Worm (Caenorhabditis elegans): ENCODE results near the gene fipr-28.
A peak's percentile ranks its signal among the peaks of the same experiment; 100 is the strongest.
"Not testable (repeated sequence)": the region's sequence is repeated elsewhere in the genome, so short reads cannot be mapped to it uniquely, and the experiment has no call there.

Gene fipr-28

DNA sequence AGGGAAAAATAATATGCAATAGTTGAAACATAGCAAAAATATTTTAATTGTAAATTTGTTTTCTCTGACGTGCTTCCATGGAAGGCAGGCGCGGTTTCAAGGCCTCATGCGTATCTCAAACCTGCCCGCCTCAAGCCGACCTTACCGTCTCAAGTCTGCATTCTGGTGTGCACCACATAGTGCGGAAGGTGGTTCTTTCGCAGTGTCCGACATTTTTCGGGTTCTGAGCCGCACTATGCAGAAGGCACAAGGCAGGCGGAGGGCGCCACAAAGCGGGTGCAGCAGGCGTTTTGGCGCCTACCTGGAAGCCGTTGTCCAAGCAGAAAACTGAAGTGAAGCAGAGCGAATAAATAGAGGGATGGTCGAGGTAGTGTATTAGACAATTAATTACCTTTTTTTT is 5.3 kb upstream of the fipr-28 start:
- TF ChIP-seq daf-12 (tag; optimal IDR thresholded peaks at IDR 0.05) (no peak), ZK546.5 (tag; optimal IDR thresholded peaks at IDR 0.05) (no peak), elt-2 (tag; optimal IDR thresholded peaks at IDR 0.05) (no peak), tbx-2 (tag; optimal IDR thresholded peaks at IDR 0.05) (no peak)

ce11 chrIV:16625909-16626308 is 1.9 kb upstream of the fipr-28 start, which contains the start of gene fip-7:
Gene fip-7 (plus strand): TSS chrIV:16626209.
- not testable (repeated sequence) for TF ChIP-seq jun-1 (tag; optimal IDR thresholded peaks at IDR 0.05); unc-39 (tag; optimal IDR thresholded peaks at IDR 0.05); unc-62 (GFP tag; optimal IDR thresholded peaks at IDR 0.05)

DNA sequence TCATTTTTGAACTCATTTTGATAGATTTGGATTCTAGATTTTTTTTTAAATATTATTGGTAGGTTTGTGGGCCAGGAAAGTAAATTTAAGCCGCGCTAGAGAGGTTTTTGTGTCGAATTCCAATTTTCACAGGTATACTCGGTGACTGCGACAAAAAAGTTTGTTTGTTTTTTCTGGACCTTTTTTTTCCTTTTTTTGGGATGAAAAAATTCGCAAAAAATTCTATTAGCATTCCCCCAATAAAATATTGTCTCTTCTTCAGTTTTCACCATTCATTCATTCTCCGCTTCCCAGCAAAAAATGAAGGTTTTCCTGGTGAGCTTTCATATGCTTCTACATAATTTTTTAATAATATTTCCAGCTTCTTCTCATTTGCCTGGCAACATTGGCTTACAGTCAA is 1.3 kb downstream of the fipr-28 start, which contains the start of gene Y51H4A.936:
TSS of gene Y51H4A.936 (plus strand) at position 301 of the 400 bp plus-strand sequence.
- TF ChIP-seq ztf-4 (tag; optimal IDR thresholded peaks at IDR 0.05) (no peak), ceh-16 (tag; optimal IDR thresholded peaks at IDR 0.05) (no peak), lin-39 (tag; optimal IDR thresholded peaks at IDR 0.05) (no peak), sea-2 (GFP tag; optimal IDR thresholded peaks at IDR 0.05) (no peak), elt-2 (tag; optimal IDR thresholded peaks at IDR 0.05) (no peak), nhr-11 (tag; optimal IDR thresholded peaks at IDR 0.05) (no peak), pqm-1 (tag; optimal IDR thresholded peaks at IDR 0.05) (no peak), lsy-12 (tag; optimal IDR thresholded peaks at IDR 0.05) (no peak), R02D3.7 (tag; optimal IDR thresholded peaks at IDR 0.05) (no peak), mml-1 (tag; optimal IDR thresholded peaks at IDR 0.05) (no peak), fos-1 (tag; optimal IDR thresholded peaks at IDR 0.05) (no peak), eor-1 (tag; optimal IDR thresholded peaks at IDR 0.05) (no peak), ZK546.5 (tag; optimal IDR thresholded peaks at IDR 0.05) (no peak)

ce11 chrIV:16629815-16630214 is 2.0 kb downstream of the fipr-28 start:
- TF ChIP-seq ama-1 (optimal IDR thresholded peaks at IDR 0.05): no peak
- TF ChIP-seq egl-27 (tag; optimal IDR thresholded peaks at IDR 0.05): no peak
- no peak for TF ChIP-seq elt-3 (tag; optimal IDR thresholded peaks at IDR 0.05)
- no peak for TF ChIP-seq nhr-12 (tag; optimal IDR thresholded peaks at IDR 0.05)
- TF ChIP-seq fkh-10 (GFP tag; optimal IDR thresholded peaks at IDR 0.05): no peak
- no peak for TF ChIP-seq ceh-82 (tag; optimal IDR thresholded peaks at IDR 0.05)
- no peak for TF ChIP-seq hmg-11 (tag; optimal IDR thresholded peaks at IDR 0.05)
- TF ChIP-seq nhr-28 (tag; optimal IDR thresholded peaks at IDR 0.05): no peak
- TF ChIP-seq tbx-2 (tag; optimal IDR thresholded peaks at IDR 0.05): no peak
- TF ChIP-seq nhr-43 (tag; optimal IDR thresholded peaks at IDR 0.05; ENCODE audit: poor library complexity, severe bottlenecking): no peak

DNA sequence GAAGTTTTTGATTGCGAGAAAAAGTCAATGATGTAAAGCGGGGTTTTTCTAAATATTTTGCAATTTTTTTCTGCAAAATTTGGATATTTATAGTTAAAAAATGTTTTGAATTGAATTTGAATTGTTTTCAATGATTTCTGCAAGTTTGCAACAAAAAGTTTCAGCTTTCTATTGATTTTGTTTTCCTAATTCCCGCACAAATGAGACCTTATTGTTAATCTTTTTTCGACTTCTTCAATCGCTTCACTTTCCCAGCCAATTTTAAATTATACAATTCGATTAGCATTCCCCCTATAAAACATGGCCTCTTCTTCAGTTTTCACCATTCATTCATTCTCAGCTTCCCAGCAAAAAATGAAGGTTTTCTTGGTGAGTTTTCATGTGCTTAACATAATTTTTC is 2.8 kb downstream of the fipr-28 start, which contains the start of gene fipr-27:
TSS of gene fipr-27 (plus strand) at position 301 of the 400 bp plus-strand sequence.
- no peak for TF ChIP-seq mdl-1 (tag; optimal IDR thresholded peaks at IDR 0.05)
- TF ChIP-seq egl-27 (tag; optimal IDR thresholded peaks at IDR 0.05): no peak
- no peak for TF ChIP-seq ztf-4 (tag; optimal IDR thresholded peaks at IDR 0.05)
- no peak for TF ChIP-seq lin-15B (tag; optimal IDR thresholded peaks at IDR 0.05)
- TF ChIP-seq nhr-77 (tag; optimal IDR thresholded peaks at IDR 0.05): no peak
- TF ChIP-seq mml-1 (tag; optimal IDR thresholded peaks at IDR 0.05): no peak
- TF ChIP-seq elt-1 (tag; optimal IDR thresholded peaks at IDR 0.05): no peak
- TF ChIP-seq nhr-237 (tag; optimal IDR thresholded peaks at IDR 0.05): no peak
- no peak for TF ChIP-seq ZK546.5 (tag; optimal IDR thresholded peaks at IDR 0.05)
- TF ChIP-seq unc-62 (GFP tag; optimal IDR thresholded peaks at IDR 0.05): no peak

ce11 chrIV:16643782-16644181 is 16.0 kb downstream of the fipr-28 start:
- TF ChIP-seq ceh-28 (tag; optimal IDR thresholded peaks at IDR 0.05) (peak; percentile 99), jun-1 (tag; optimal IDR thresholded peaks at IDR 0.05) (no peak)

Measured in whole organism, L3 larva.